Worm (Caenorhabditis elegans) whole organism, L2 larva: Measurements from ENCODE around the gene F56D6.8.

Experiments
- ZK546.5 ChIP-seq: sonication (generic microtip); optimal IDR thresholded peaks from 2 replicates; lab custom pipeline; 2017; ENCODE audit warnings: missing biosample characterization, missing genetic modification characterization
- dmd-4 ChIP-seq: sonication (generic microtip); optimal IDR thresholded peaks from 2 replicates; lab custom pipeline; 2017; ENCODE audit warnings: missing biosample characterization, missing genetic modification characterization
- elt-1 ChIP-seq: fragments of 150-350 bp; optimal IDR thresholded peaks from 2 replicates; lab custom pipeline; 2014; ENCODE audit warnings: missing biosample characterization, missing genetic modification characterization
- mdl-1 ChIP-seq, 2 experiments: fragments of 150-350 bp in 1 of 2; sonication (generic microtip) in 1 of 2; optimal IDR thresholded peaks; 2 replicates each; lab custom pipeline; 2017; ENCODE audit warnings: missing biosample characterization in 2 of 2, missing genetic modification characterization in 2 of 2
- nhr-11 ChIP-seq: fragments of 150-350 bp; optimal IDR thresholded peaks from 2 replicates; lab custom pipeline; 2014; ENCODE audit warnings: missing biosample characterization, missing genetic modification characterization
- nhr-25 ChIP-seq: fragments of 150-350 bp; sonication (generic microtip); optimal IDR thresholded peaks from 3 replicates; lab custom pipeline; 2014; ENCODE audit warnings: missing biosample characterization, missing genetic modification characterization
- skn-1 ChIP-seq: sonication (generic microtip); optimal IDR thresholded peaks from 2 replicates; lab custom pipeline; 2017; ENCODE audit warnings: missing biosample characterization, missing genetic modification characterization
- snpc-4 ChIP-seq: fragments of 150-350 bp; optimal IDR thresholded peaks from 2 replicates; lab custom pipeline; 2014; ENCODE audit warnings: missing biosample characterization, missing genetic modification characterization
- unc-39 ChIP-seq: fragments of 150-350 bp; optimal IDR thresholded peaks from 2 replicates; lab custom pipeline; 2014; ENCODE audit warnings: missing biosample characterization, missing genetic modification characterization

ce11 chrIV:3892027-3892426 lies 2.2 kb downstream of the F56D6.8 start, which contains the start of gene F56D6.9:
- TF ChIP-seq skn-1 (tag; lab: Kevin White, UChicago), result no peak
- TF ChIP-seq dmd-4 (tag; lab: Kevin White, UChicago), result no peak
- no peak for TF ChIP-seq nhr-11 (tag; lab: Kevin White, UChicago)
- TF ChIP-seq snpc-4 (tag; lab: Kevin White, UChicago), result no peak
- no peak for TF ChIP-seq elt-1 (tag; lab: Kevin White, UChicago)
- TF ChIP-seq nhr-25 (tag; lab: Kevin White, UChicago), result no peak
- no peak for TF ChIP-seq unc-39 (tag; lab: Kevin White, UChicago)
- no peak for TF ChIP-seq mdl-1 (tag; optimal IDR thresholded peaks at IDR 0.05; lab: Kevin White, UChicago)
- TF ChIP-seq ZK546.5 (tag; lab: Kevin White, UChicago), result no peak
